Fruit fly (Drosophila melanogaster) Kc167 (cell line): ENCODE results near the gene mon2.

Source experiments
- Myc ChIP-seq: fragments of >200 bp; optimal IDR thresholded peaks from 2 replicates; lab custom pipeline; 2017; ENCODE audit warnings: missing external identifiers
- Sin3A ChIP-seq: fragments of >200 bp; optimal IDR thresholded peaks from 2 replicates; lab custom pipeline; 2018; ENCODE audit warnings: missing external identifiers
- h ChIP-seq: fragments of >200 bp; optimal IDR thresholded peaks from 3 replicates; lab custom pipeline; 2018; ENCODE audit warnings: missing external identifiers
- insv ChIP-seq: fragments of >200 bp; optimal IDR thresholded peaks from 3 replicates; lab custom pipeline; 2018; ENCODE audit warnings: missing external identifiers
- psq ChIP-seq: fragments of >200 bp; optimal IDR thresholded peaks from 2 replicates; lab custom pipeline; 2017; ENCODE audit warnings: missing external identifiers
- ttk ChIP-seq: sonication (Bioruptor generic); optimal IDR thresholded peaks from 2 replicates; lab custom pipeline; 2017; ENCODE audit warnings: missing external identifiers

DNA sequence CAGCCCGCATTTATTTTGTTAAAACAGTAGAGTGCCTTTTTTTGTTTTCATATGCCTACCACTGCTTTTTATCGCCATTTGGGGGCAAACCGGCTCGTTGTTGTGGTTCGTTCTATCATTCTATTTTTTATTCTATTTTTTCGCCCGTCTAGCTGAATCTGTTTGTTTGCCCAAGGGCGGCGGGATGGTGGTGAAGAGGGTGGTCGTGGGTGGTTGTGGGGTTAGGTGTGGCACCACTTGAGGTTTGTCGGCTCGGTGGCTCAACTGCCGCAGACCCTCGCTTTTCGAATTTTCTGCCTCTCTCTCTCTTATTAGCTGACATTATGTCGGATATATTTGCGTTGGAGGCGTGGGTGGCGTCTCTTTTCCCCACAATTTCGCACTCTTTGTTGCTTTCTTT lies 47.7 kb upstream of the mon2 start:
- TF ChIP-seq ttk (no peak), psq (lab: Kevin White, UChicago) (no peak), insv (lab: Kevin White, UChicago) (no peak), Myc (no peak), h (no peak), Sin3A (no peak)
